Worm (Caenorhabditis elegans) whole organism, L4 larva: Measurements from ENCODE around the gene asp-6.
A peak's percentile ranks its signal among the peaks of the same experiment; 100 is the strongest.

Experiments
- F10B5.3 ChIP-seq: sonication (generic microtip); optimal IDR thresholded peaks from 2 replicates; lab custom pipeline; 2016; ENCODE audit warnings: mild to moderate bottlenecking, missing genetic modification characterization, missing compliant biosample characterization
- F44E2.7 ChIP-seq: fragments of 200-800 bp; sonication (Bioruptor generic); IDR thresholded peaks from 2 replicates; pipeline ENCODE4 v2.1.2; 2022; ENCODE audit warnings: missing genetic modification characterization, missing compliant biosample characterization
- F49E8.2 ChIP-seq: sonication (generic microtip); optimal IDR thresholded peaks from 2 replicates; lab custom pipeline; 2016; ENCODE audit warnings: missing compliant biosample characterization, mild to moderate bottlenecking, missing genetic modification characterization, borderline replicate concordance
- T20F7.1 ChIP-seq: fragments of 200-800 bp; sonication (Bioruptor generic); optimal IDR thresholded peaks from 2 replicates; lab custom pipeline; 2018; ENCODE audit warnings: mild to moderate bottlenecking, missing genetic modification characterization, missing compliant biosample characterization
- Y75B8A.6 ChIP-seq: fragments of 200-800 bp; sonication (Bioruptor generic); IDR thresholded peaks from 2 replicates; pipeline ENCODE4 v1.3.6; 2022; ENCODE audit warnings: missing genetic modification reagents, missing genetic modification characterization, missing compliant biosample characterization
- ceh-28 ChIP-seq: fragments of 150-350 bp; optimal IDR thresholded peaks from 2 replicates; lab custom pipeline; 2014; ENCODE audit warnings: missing biosample characterization, missing genetic modification reagents, missing genetic modification characterization
- ceh-32 ChIP-seq: sonication (generic microtip); optimal IDR thresholded peaks from 2 replicates; lab custom pipeline; 2016; ENCODE audit warnings: mild to moderate bottlenecking, missing genetic modification characterization, missing compliant biosample characterization; ENCODE audit not compliant: poor library complexity
- ceh-62 ChIP-seq: sonication (generic microtip); optimal IDR thresholded peaks from 2 replicates; lab custom pipeline; 2017; ENCODE audit warnings: missing biosample characterization, missing genetic modification characterization
- ces-1 ChIP-seq: fragments of 150-350 bp; sonication (generic microtip); optimal IDR thresholded peaks from 4 replicates; lab custom pipeline; 2014; ENCODE audit warnings: missing biosample characterization, missing genetic modification reagents, missing genetic modification characterization
- cey-2 ChIP-seq: sonication (generic microtip); optimal IDR thresholded peaks from 3 replicates; lab custom pipeline; 2017; ENCODE audit warnings: missing genetic modification characterization, mild to moderate bottlenecking, missing compliant biosample characterization, antibody characterized with exemption, borderline replicate concordance; ENCODE audit not compliant: insufficient read depth
- ctbp-1 ChIP-seq: fragments of 200-800 bp; sonication (Bioruptor generic); IDR thresholded peaks from 2 replicates; pipeline ENCODE4 v1.3.6; 2022; ENCODE audit warnings: missing genetic modification reagents, missing genetic modification characterization, missing compliant biosample characterization
- daf-16 ChIP-seq, 3 experiments: sonication (generic microtip); optimal IDR thresholded peaks; 2 replicates each; lab custom pipeline; 2016 to 2017; ENCODE audit warnings: missing genetic modification characterization in 3 of 3, missing genetic modification reagents in 3 of 3, mild to moderate bottlenecking in 2 of 3, missing compliant biosample characterization in 2 of 3, missing biosample characterization in 1 of 3, moderate library complexity in 1 of 3
- daf-8 ChIP-seq: fragments of 200-800 bp; sonication (Bioruptor generic); IDR thresholded peaks from 2 replicates; pipeline ENCODE4 v1.3.6; 2022; ENCODE audit warnings: missing genetic modification characterization, missing compliant biosample characterization
- dmd-9 ChIP-seq: fragments of 200-800 bp; sonication (Bioruptor generic); IDR thresholded peaks from 2 replicates; pipeline ENCODE4 v1.3.6; 2022; ENCODE audit warnings: missing genetic modification reagents, missing genetic modification characterization, missing compliant biosample characterization
- duxl-1 ChIP-seq: sonication (generic microtip); optimal IDR thresholded peaks from 2 replicates; lab custom pipeline; 2016; ENCODE audit warnings: mild to moderate bottlenecking, missing genetic modification characterization, moderate library complexity, missing compliant biosample characterization; ENCODE audit not compliant: poor library complexity
- egl-27 ChIP-seq: sonication (generic microtip); optimal IDR thresholded peaks from 3 replicates; lab custom pipeline; 2017; ENCODE audit warnings: missing biosample characterization, missing genetic modification reagents, missing genetic modification characterization
- fos-1 ChIP-seq: fragments of 150-350 bp; optimal IDR thresholded peaks from 2 replicates; lab custom pipeline; 2014; ENCODE audit warnings: missing biosample characterization, missing genetic modification characterization
- hlh-11 ChIP-seq: fragments of 200-800 bp; sonication (Bioruptor generic); optimal IDR thresholded peaks from 2 replicates; lab custom pipeline; 2018; ENCODE audit warnings: mild to moderate bottlenecking, missing genetic modification characterization, missing compliant biosample characterization
- hmg-1.1 ChIP-seq: fragments of 200-800 bp; sonication (Bioruptor generic); IDR thresholded peaks from 2 replicates; pipeline ENCODE4 v1.3.6; 2022; ENCODE audit warnings: missing genetic modification reagents, missing genetic modification characterization, missing compliant biosample characterization
- lin-13 ChIP-seq: fragments of 150-350 bp; optimal IDR thresholded peaks from 2 replicates; lab custom pipeline; 2014; ENCODE audit warnings: missing biosample characterization, missing genetic modification reagents, missing genetic modification characterization
- lin-15B ChIP-seq: fragments of 150-350 bp; sonication (generic microtip); optimal IDR thresholded peaks from 3 replicates; lab custom pipeline; 2014; ENCODE audit warnings: missing biosample characterization, missing genetic modification characterization
- lin-29 ChIP-seq: fragments of 200-800 bp; sonication (Bioruptor generic); IDR thresholded peaks from 2 replicates; pipeline ENCODE4 v1.3.6; 2022; ENCODE audit warnings: missing genetic modification reagents, missing genetic modification characterization, missing compliant biosample characterization
- lin-38 ChIP-seq: fragments of 200-800 bp; sonication (Bioruptor generic); IDR thresholded peaks from 2 replicates; pipeline ENCODE4 v1.3.6; 2022; ENCODE audit warnings: missing genetic modification reagents, missing genetic modification characterization, missing compliant biosample characterization
- madf-5 ChIP-seq, 2 experiments: fragments of 200-800 bp; sonication (Bioruptor generic); IDR thresholded peaks; 2 replicates each; pipeline ENCODE4 v1.3.6; 2022; ENCODE audit warnings: missing compliant biosample characterization in 2 of 2, missing genetic modification characterization in 2 of 2
- mep-1 ChIP-seq: fragments of 150-350 bp; sonication (generic microtip); optimal IDR thresholded peaks from 3 replicates; lab custom pipeline; 2014; ENCODE audit warnings: missing biosample characterization, missing genetic modification characterization
- nhr-10 ChIP-seq: fragments of 150-350 bp; optimal IDR thresholded peaks from 2 replicates; lab custom pipeline; 2014; ENCODE audit warnings: missing biosample characterization, missing genetic modification characterization
- nhr-102 ChIP-seq: sonication (generic microtip); optimal IDR thresholded peaks from 2 replicates; lab custom pipeline; 2016; ENCODE audit warnings: mild to moderate bottlenecking, missing genetic modification characterization, moderate library complexity, missing compliant biosample characterization
- nhr-111 ChIP-seq: fragments of 200-800 bp; sonication (Bioruptor generic); optimal IDR thresholded peaks from 2 replicates; lab custom pipeline; 2018; ENCODE audit warnings: mild to moderate bottlenecking, missing genetic modification characterization, missing compliant biosample characterization
- nhr-237 ChIP-seq: sonication (generic microtip); optimal IDR thresholded peaks from 2 replicates; lab custom pipeline; 2017; ENCODE audit warnings: missing biosample characterization, missing genetic modification characterization
- nhr-28 ChIP-seq: fragments of 150-350 bp; optimal IDR thresholded peaks from 2 replicates; lab custom pipeline; 2014; ENCODE audit warnings: missing biosample characterization, missing genetic modification characterization
- nhr-41 ChIP-seq: fragments of 200-800 bp; sonication (Bioruptor generic); IDR thresholded peaks from 2 replicates; pipeline ENCODE4 v1.3.6; 2022; ENCODE audit warnings: missing genetic modification reagents, missing genetic modification characterization, missing compliant biosample characterization
- saeg-2 ChIP-seq: fragments of 200-800 bp; sonication (Bioruptor generic); IDR thresholded peaks from 2 replicates; pipeline ENCODE4 v1.3.6; 2022; ENCODE audit warnings: missing genetic modification reagents, missing genetic modification characterization, missing compliant biosample characterization
- sdz-12 ChIP-seq: fragments of 200-800 bp; sonication (Bioruptor generic); optimal IDR thresholded peaks from 2 replicates; lab custom pipeline; 2018; ENCODE audit warnings: mild to moderate bottlenecking, missing genetic modification characterization, missing compliant biosample characterization
- skn-1 ChIP-seq: fragments of 150-350 bp; optimal IDR thresholded peaks from 2 replicates; lab custom pipeline; 2014; ENCODE audit warnings: missing biosample characterization, missing genetic modification characterization
- snpc-1.2 ChIP-seq: fragments of 200-800 bp; sonication (Bioruptor generic); IDR thresholded peaks from 2 replicates; pipeline ENCODE4 v1.3.6; 2022; ENCODE audit warnings: missing genetic modification reagents, missing genetic modification characterization, missing compliant biosample characterization
- spr-3 ChIP-seq: fragments of 200-800 bp; sonication (Bioruptor generic); optimal IDR thresholded peaks from 2 replicates; lab custom pipeline; 2018; ENCODE audit warnings: mild to moderate bottlenecking, missing genetic modification characterization, missing compliant biosample characterization
- tag-97 ChIP-seq: fragments of 200-800 bp; sonication (Bioruptor generic); IDR thresholded peaks from 2 replicates; pipeline ENCODE4 v1.3.6; 2022; ENCODE audit warnings: missing genetic modification characterization, missing compliant biosample characterization
- unc-130 ChIP-seq: sonication (generic microtip); optimal IDR thresholded peaks from 2 replicates; lab custom pipeline; 2016; ENCODE audit warnings: missing genetic modification reagents, missing genetic modification characterization, missing compliant biosample characterization
- unc-62 ChIP-seq, 3 experiments: fragments of 150-350 bp in 1 of 3; sonication (generic microtip); optimal IDR thresholded peaks in 2 of 3; peaks in 1 of 3; 1 replicate in 1 of 3; 2 replicates in 2 of 3; lab custom pipeline; 2014 to 2017; ENCODE audit warnings: missing biosample characterization in 3 of 3, missing genetic modification characterization in 3 of 3, missing genetic modification reagents in 3 of 3, missing genotype in 1 of 3
- zag-1 ChIP-seq: fragments of 150-350 bp; optimal IDR thresholded peaks from 2 replicates; lab custom pipeline; 2014; ENCODE audit warnings: missing biosample characterization, missing genetic modification characterization
- zfp-2 ChIP-seq: sonication (generic microtip); optimal IDR thresholded peaks from 2 replicates; lab custom pipeline; 2016; ENCODE audit warnings: mild to moderate bottlenecking, missing genetic modification characterization, missing compliant biosample characterization
- zip-11 ChIP-seq: fragments of 200-800 bp; sonication (Bioruptor generic); IDR thresholded peaks from 2 replicates; pipeline ENCODE4 v1.3.6; 2022; ENCODE audit warnings: missing genetic modification characterization, missing compliant biosample characterization
- zip-2 ChIP-seq: fragments of 150-350 bp; optimal IDR thresholded peaks from 2 replicates; lab custom pipeline; 2014; ENCODE audit warnings: missing biosample characterization, missing genetic modification characterization
- ztf-11 ChIP-seq: fragments of 150-350 bp; optimal IDR thresholded peaks from 2 replicates; lab custom pipeline; 2014; ENCODE audit warnings: missing biosample characterization, missing genetic modification characterization
- ztf-7 ChIP-seq: fragments of 150-350 bp; optimal IDR thresholded peaks from 2 replicates; lab custom pipeline; 2014; ENCODE audit warnings: missing biosample characterization, missing genetic modification characterization

asp-6 gene

DNA sequence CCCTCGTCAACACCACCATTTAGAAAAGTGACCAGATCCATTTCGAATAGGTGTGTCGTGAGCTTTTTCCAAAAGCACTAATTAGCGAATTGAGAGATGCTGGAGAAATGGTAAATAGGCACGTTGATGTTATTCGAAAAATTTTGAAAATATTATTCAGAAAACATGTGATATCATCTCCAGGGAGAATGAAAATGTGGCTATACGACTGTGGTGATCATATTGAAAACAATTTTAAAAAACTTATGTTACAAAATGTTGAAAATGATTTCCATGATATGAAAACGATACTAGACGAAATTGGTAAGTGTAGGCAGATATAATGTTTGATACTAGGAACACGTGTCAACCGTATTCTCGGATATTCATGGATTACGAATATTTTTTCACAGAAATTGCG lies 41.9 kb downstream of the asp-6 start, which contains the start of gene K07C11.10:
TSS of gene K07C11.10 (minus strand) at position 101 of the 400 bp plus-strand sequence.
- no peak for TF ChIP-seq hlh-11 (tag; lab: Kevin White, UChicago)
- TF ChIP-seq nhr-41 (GFP tag; lab: Robert Waterston, UW) = no peak
- peak in 1 of 2 experiments; percentile 47 for TF ChIP-seq unc-62 (GFP tag; optimal IDR thresholded peaks at IDR 0.05 in 1 of 2; lab: Kevin White, UChicago)
- no peak for TF ChIP-seq unc-62 (tag; optimal IDR thresholded peaks at IDR 0.05; lab: Kevin White, UChicago)
- TF ChIP-seq F10B5.3 (tag; lab: Kevin White, UChicago) = no peak
- no peak for TF ChIP-seq F44E2.7 (GFP tag; lab: Robert Waterston, UW)

ce11 chrV:8224634-8225033 lies 44.1 kb downstream of the asp-6 start, which contains the start of gene pax-1:
Gene pax-1, plus strand, starts transcription at chrV:8224934.
- TF ChIP-seq hmg-1.1 (GFP tag; lab: Robert Waterston, UW) (no peak), unc-130 (no peak), spr-3 (GFP tag; lab: Kevin White, UChicago) (no peak), cey-2 (tag; lab: Kevin White, UChicago) (no peak), nhr-102 (no peak), zip-11 (GFP tag; lab: Robert Waterston, UW) (no peak), nhr-237 (no peak), daf-16 (GFP tag; optimal IDR thresholded peaks at IDR 0.05; lab: Kevin White, UChicago) (no peak), daf-16 (tag; optimal IDR thresholded peaks at IDR 0.05; lab: Kevin White, UChicago) (no peak), dmd-9 (no peak), madf-5 (GFP tag; IDR thresholded peaks at IDR 0.05; lab: Robert Waterston, UW) (no peak), ceh-28 (tag; lab: Kevin White, UChicago) (no peak), zfp-2 (tag; lab: Kevin White, UChicago) (no peak), ztf-7 (tag; lab: Kevin White, UChicago) (no peak), nhr-41 (GFP tag; lab: Robert Waterston, UW) (no peak), ctbp-1 (GFP tag; lab: Robert Waterston, UW) (no peak), unc-62 (GFP tag; optimal IDR thresholded peaks at IDR 0.05 in 1 of 2; lab: Kevin White, UChicago) (no peak), unc-62 (tag; optimal IDR thresholded peaks at IDR 0.05; lab: Kevin White, UChicago) (no peak), lin-29 (no peak), egl-27 (tag; lab: Kevin White, UChicago) (no peak), nhr-111 (no peak)

ce11 chrV:8223417-8223816 lies 45.3 kb downstream of the asp-6 start:
- peak; percentile 38 for TF ChIP-seq lin-38
- TF ChIP-seq fos-1 (tag; lab: Kevin White, UChicago) = no peak
- TF ChIP-seq sdz-12 = no peak
- TF ChIP-seq saeg-2 (GFP tag; lab: Robert Waterston, UW) = no peak
- TF ChIP-seq ztf-11 (tag; lab: Kevin White, UChicago) = no peak
- no peak for TF ChIP-seq zip-2 (tag; lab: Kevin White, UChicago)
- no peak for TF ChIP-seq ceh-28 (tag; lab: Kevin White, UChicago)
- TF ChIP-seq Y75B8A.6 (GFP tag; lab: Robert Waterston, UW) = no peak
- TF ChIP-seq lin-15B = no peak
- peak; percentile 9 for TF ChIP-seq F49E8.2 (tag; lab: Kevin White, UChicago)
- TF ChIP-seq nhr-28 (tag; lab: Kevin White, UChicago) = no peak
- no peak for TF ChIP-seq zag-1 (tag; lab: Kevin White, UChicago)

DNA sequence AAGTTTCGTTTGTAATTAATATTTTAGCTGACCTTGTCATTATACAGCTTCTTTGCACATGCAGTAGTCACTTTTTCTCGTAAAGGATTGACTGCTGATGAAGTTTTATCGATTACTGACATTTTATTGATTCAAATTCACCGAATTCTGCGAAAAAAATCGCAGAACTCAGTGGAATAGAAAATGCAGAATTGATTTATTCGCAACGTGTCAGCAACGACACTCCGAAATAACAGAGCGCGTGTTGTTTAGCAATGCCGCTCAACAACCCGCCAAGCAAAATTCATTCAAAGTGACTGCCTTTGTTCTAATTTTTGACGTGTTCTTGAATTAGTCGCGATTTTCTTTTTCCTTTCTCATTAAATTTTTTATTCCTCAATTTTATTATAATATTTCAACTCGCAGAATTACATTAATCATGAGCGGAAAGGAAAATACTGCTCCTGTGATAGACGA lies 47.6 kb downstream of the asp-6 start, which contains the start of the genes cogc-6 and air-1:
TSS of gene cogc-6 (minus strand) at position 234 of the 456 bp plus-strand sequence.
TSS of gene air-1 (plus strand) at position 406 of the 456 bp plus-strand sequence.
- no peak for TF ChIP-seq skn-1 (tag; lab: Kevin White, UChicago)
- no peak for TF ChIP-seq nhr-10 (tag; lab: Kevin White, UChicago)
- TF ChIP-seq ceh-62 (tag; lab: Kevin White, UChicago) = no peak
- TF ChIP-seq ztf-7 (tag; lab: Kevin White, UChicago) = no peak
- TF ChIP-seq ces-1 (GFP tag; lab: Kevin White, UChicago) = no peak
- TF ChIP-seq ceh-32 = no peak
- no peak for TF ChIP-seq tag-97 (GFP tag; lab: Robert Waterston, UW)
- TF ChIP-seq duxl-1 (tag; lab: Kevin White, UChicago) = no peak
- no peak for TF ChIP-seq F10B5.3 (tag; lab: Kevin White, UChicago)
- TF ChIP-seq mep-1 = no peak
- TF ChIP-seq lin-29 = no peak
- no peak for TF ChIP-seq unc-130
- no peak for TF ChIP-seq snpc-1.2
- TF ChIP-seq lin-13 (GFP tag; lab: Kevin White, UChicago) = no peak
- TF ChIP-seq daf-16 (GFP tag; optimal IDR thresholded peaks at IDR 0.05; lab: Kevin White, UChicago) = no peak
- TF ChIP-seq daf-16 (tag; optimal IDR thresholded peaks at IDR 0.05; lab: Kevin White, UChicago) = peak; percentile 3
- TF ChIP-seq nhr-111 = no peak
- peak; percentile 94 for TF ChIP-seq T20F7.1 (GFP tag; lab: Kevin White, UChicago)
- TF ChIP-seq daf-8 (GFP tag; lab: Robert Waterston, UW) = no peak
